Worm (Caenorhabditis elegans) whole organism, L3 larva: Measurements from ENCODE around the gene dpy-23.

ENCODE experiments used
- ceh-82 ChIP-seq: fragments of 150-350 bp; optimal IDR thresholded peaks from 2 replicates; lab custom pipeline; 2014; ENCODE audit warnings: missing biosample characterization, missing genetic modification characterization
- elt-3 ChIP-seq, 3 experiments: fragments of 150-350 bp in 1 of 3; sonication (generic microtip) in 2 of 3; optimal IDR thresholded peaks; 2 replicates in 2 of 3; 4 replicates in 1 of 3; lab custom pipeline; 2014 to 2017; ENCODE audit warnings: missing biosample characterization in 3 of 3, missing genetic modification characterization in 3 of 3
- fkh-10 ChIP-seq: sonication (generic microtip); optimal IDR thresholded peaks from 2 replicates; lab custom pipeline; 2017; ENCODE audit warnings: missing biosample characterization, missing genetic modification reagents, missing genetic modification characterization
- fos-1 ChIP-seq: fragments of 150-350 bp; optimal IDR thresholded peaks from 2 replicates; lab custom pipeline; 2014; ENCODE audit warnings: missing biosample characterization, missing genetic modification characterization
- nhr-237 ChIP-seq: fragments of 150-350 bp; optimal IDR thresholded peaks from 2 replicates; lab custom pipeline; 2014; ENCODE audit warnings: missing biosample characterization, missing genetic modification characterization
- nhr-77 ChIP-seq: fragments of 150-350 bp; optimal IDR thresholded peaks from 2 replicates; lab custom pipeline; 2014; ENCODE audit warnings: missing biosample characterization, missing genetic modification characterization

ce11 chrX:4362522-4362921, 26.6 kb upstream of the dpy-23 start, which contains the start of gene F14H12.7:
- TF ChIP-seq nhr-237 (tag; lab: Kevin White, UChicago), result no peak
- no peak for TF ChIP-seq elt-3 (tag; optimal IDR thresholded peaks at IDR 0.05; lab: Kevin White, UChicago)
- no peak for TF ChIP-seq fkh-10 (GFP tag; lab: Kevin White, UChicago)
- no peak for TF ChIP-seq nhr-77
- no peak for TF ChIP-seq fos-1
- no peak for TF ChIP-seq ceh-82 (tag; lab: Kevin White, UChicago)
